Worm (Caenorhabditis elegans) whole organism, mixed stage, embryonic: ENCODE results near the gene paqr-3.

Experiments
- ceh-43 ChIP-seq: fragments of 200-800 bp; sonication (Bioruptor generic); optimal IDR thresholded peaks from 2 replicates; lab custom pipeline; 2018; ENCODE audit warnings: mild to moderate bottlenecking, missing genetic modification characterization, moderate library complexity, missing compliant biosample characterization
- ceh-83 ChIP-seq: fragments of 200-800 bp; sonication (Bioruptor generic); optimal IDR thresholded peaks from 2 replicates; lab custom pipeline; 2018; ENCODE audit warnings: mild to moderate bottlenecking, missing genetic modification characterization, missing compliant biosample characterization
- ces-1 ChIP-seq: fragments of 150-350 bp; optimal IDR thresholded peaks from 2 replicates; lab custom pipeline; 2014; ENCODE audit warnings: missing biosample characterization, missing genetic modification reagents, missing genetic modification characterization
- cnd-1 ChIP-seq: fragments of 200-800 bp; sonication (Bioruptor generic); optimal IDR thresholded peaks from 2 replicates; lab custom pipeline; 2018; ENCODE audit warnings: mild to moderate bottlenecking, missing genetic modification characterization, missing compliant biosample characterization
- elt-3 ChIP-seq: fragments of 150-350 bp; optimal IDR thresholded peaks from 2 replicates; lab custom pipeline; 2014; ENCODE audit warnings: missing biosample characterization, missing genetic modification characterization
- ham-2 ChIP-seq: fragments of 200-800 bp; sonication (Bioruptor generic); optimal IDR thresholded peaks from 2 replicates; lab custom pipeline; 2018; ENCODE audit warnings: mild to moderate bottlenecking, missing genetic modification characterization, missing compliant biosample characterization
- hlh-1 ChIP-seq: fragments of 150-350 bp; optimal IDR thresholded peaks from 2 replicates; lab custom pipeline; 2014; ENCODE audit warnings: missing biosample characterization, missing genetic modification reagents, missing genetic modification characterization
- lsy-2 ChIP-seq: fragments of 150-350 bp; optimal IDR thresholded peaks from 2 replicates; lab custom pipeline; 2014; ENCODE audit warnings: missing biosample characterization, missing genetic modification characterization
- nhr-237 ChIP-seq: fragments of 150-350 bp; optimal IDR thresholded peaks from 2 replicates; lab custom pipeline; 2014; ENCODE audit warnings: missing biosample characterization, missing genetic modification characterization
- pha-4 ChIP-seq: fragments of 150-350 bp; optimal IDR thresholded peaks from 2 replicates; lab custom pipeline; 2018; ENCODE audit warnings: missing biosample characterization, missing genetic modification reagents, missing genetic modification characterization
- snpc-4 ChIP-seq: fragments of 150-350 bp; optimal IDR thresholded peaks from 2 replicates; lab custom pipeline; 2014; ENCODE audit warnings: missing biosample characterization, missing genetic modification characterization
- sptf-1 ChIP-seq: sonication (generic microtip); optimal IDR thresholded peaks from 2 replicates; lab custom pipeline; 2017; ENCODE audit warnings: mild to moderate bottlenecking, missing genetic modification characterization, moderate library complexity, missing compliant biosample characterization
- ztf-11 ChIP-seq: fragments of 150-350 bp; optimal IDR thresholded peaks from 2 replicates; lab custom pipeline; 2014; ENCODE audit warnings: missing biosample characterization, missing genetic modification characterization

- TF ChIP-seq ztf-11 (no peak), elt-3 (tag; lab: Kevin White, UChicago) (no peak), ceh-43 (no peak), sptf-1 (tag; lab: Kevin White, UChicago) (no peak), cnd-1 (tag; lab: Kevin White, UChicago) (no peak), lsy-2 (tag; lab: Kevin White, UChicago) (no peak), nhr-237 (tag; lab: Kevin White, UChicago) (no peak), pha-4 (tag; lab: Kevin White, UChicago) (no peak), snpc-4 (tag; lab: Kevin White, UChicago) (no peak), ces-1 (GFP tag; lab: Kevin White, UChicago) (no peak), ham-2 (GFP tag; lab: Kevin White, UChicago) (no peak), ceh-83 (GFP tag; lab: Kevin White, UChicago) (no peak), hlh-1 (tag; lab: Kevin White, UChicago) (no peak)
These were observed 38.5 kb upstream of the paqr-3 start, which contains the start of gene F55B11.7 for ce11 chrIV:14421938-14422337.
